Worm (Caenorhabditis elegans): ENCODE measurements around the gene sms-2.

DNA sequence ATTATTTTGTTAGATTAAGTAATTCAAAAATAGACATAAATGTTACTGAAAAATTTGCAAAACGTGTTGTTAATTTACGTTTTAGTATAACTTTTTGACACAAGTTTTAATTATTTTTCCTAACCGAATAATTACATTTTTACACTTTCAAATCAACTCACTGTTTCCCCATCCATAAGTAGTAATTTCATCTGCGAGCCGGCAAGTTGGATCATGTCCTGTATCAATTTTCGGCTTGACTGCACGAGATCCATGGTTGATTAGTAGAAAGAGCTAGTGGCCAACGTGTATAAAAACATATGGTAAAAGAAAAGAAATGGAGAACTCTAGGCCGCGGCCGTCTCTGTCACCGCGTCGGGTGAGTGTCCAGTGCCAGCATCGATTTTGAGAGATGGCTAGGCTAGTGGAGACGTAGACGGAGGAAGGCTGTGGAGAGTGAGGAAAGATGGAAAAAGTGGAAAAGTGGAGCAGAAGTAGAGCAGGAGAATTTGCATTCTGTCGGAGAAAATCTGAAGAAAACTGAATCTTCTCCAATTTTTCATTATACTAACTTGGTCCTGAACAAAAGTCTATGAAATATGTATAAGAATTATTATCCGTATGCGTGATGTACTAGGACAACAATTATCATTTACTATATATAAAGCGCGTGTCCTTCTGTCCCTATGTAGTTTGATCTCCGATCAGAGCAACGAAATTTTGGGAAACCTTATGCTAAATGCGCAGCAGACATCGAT, 26.0 kb upstream of the sms-2 start, which contains the start of gene vps-45:
- no peak for TF ChIP-seq ama-1 (optimal IDR thresholded peaks at IDR 0.05)
- TF ChIP-seq tbx-11 (GFP tag; IDR thresholded peaks at IDR 0.05), result no peak
- no peak for TF ChIP-seq tbx-37 (GFP tag; conservative IDR thresholded peaks at IDR 0.05)
- TF ChIP-seq aly-1 (tag; optimal IDR thresholded peaks at IDR 0.05), result no peak
- TF ChIP-seq ceh-36 (tag; optimal IDR thresholded peaks at IDR 0.05), result no peak
- TF ChIP-seq pes-1 (GFP tag; IDR thresholded peaks at IDR 0.05), result no peak
- no peak for TF ChIP-seq ceh-13 (GFP tag; optimal IDR thresholded peaks at IDR 0.05)
- no peak for TF ChIP-seq flt-1 (GFP tag; IDR thresholded peaks at IDR 0.05)
- TF ChIP-seq ets-7 (tag; optimal IDR thresholded peaks at IDR 0.05), result no peak

Measured in whole organism, early embryonic.